Fruit fly (Drosophila melanogaster) whole organism, prepupa: Measurements from ENCODE around the gene Blos3.

Experiments
- CG10669 ChIP-seq: fragments of 200-800 bp; sonication (Bioruptor generic); optimal IDR thresholded peaks from 3 replicates; lab custom pipeline; 2018; ENCODE audit warnings: missing biosample characterization, mild to moderate bottlenecking, missing genetic modification characterization, moderate library complexity
- CG11294 ChIP-seq: fragments of 200-800 bp; sonication (Bioruptor generic); IDR thresholded peaks from 2 replicates; pipeline ENCODE4 v1.3.6; 2022; ENCODE audit warnings: missing biosample characterization, missing genetic modification characterization
- CG11902 ChIP-seq: fragments of 200-800 bp; sonication (Bioruptor generic); optimal IDR thresholded peaks from 3 replicates; lab custom pipeline; 2016; ENCODE audit warnings: missing biosample characterization, missing genetic modification characterization
- CG16779 ChIP-seq: fragments of 200-800 bp; sonication (Bioruptor generic); optimal IDR thresholded peaks from 3 replicates; lab custom pipeline; 2017; ENCODE audit warnings: missing biosample characterization, mild to moderate bottlenecking, missing genetic modification characterization
- CG3032 ChIP-seq: fragments of 200-800 bp; optimal IDR thresholded peaks from 2 replicates; lab custom pipeline; 2019; ENCODE audit warnings: missing biosample characterization, mild to moderate bottlenecking, missing genetic modification characterization, moderate library complexity
- CG32006 ChIP-seq: fragments of 200-800 bp; sonication (Bioruptor generic); optimal IDR thresholded peaks from 3 replicates; lab custom pipeline; 2017; ENCODE audit warnings: missing biosample characterization, mild to moderate bottlenecking, missing genetic modification characterization
- CG34406 ChIP-seq: fragments of 200-800 bp; sonication (Bioruptor generic); optimal IDR thresholded peaks from 3 replicates; lab custom pipeline; 2016; ENCODE audit warnings: missing biosample characterization, missing genetic modification characterization
- CG3919 ChIP-seq: fragments of 200-800 bp; sonication (Bioruptor generic); optimal IDR thresholded peaks from 3 replicates; lab custom pipeline; 2016; ENCODE audit warnings: missing biosample characterization, missing genetic modification characterization
- CG4318 ChIP-seq: fragments of 200-800 bp; sonication (Bioruptor generic); optimal IDR thresholded peaks from 3 replicates; lab custom pipeline; 2017; ENCODE audit warnings: missing biosample characterization, mild to moderate bottlenecking, missing genetic modification characterization
- CG6163 ChIP-seq: fragments of 200-800 bp; sonication (Bioruptor generic); IDR thresholded peaks from 3 replicates; pipeline ENCODE4 v1.3.6; 2022; ENCODE audit warnings: missing biosample characterization, missing genetic modification characterization
- CG6276 ChIP-seq: fragments of 200-800 bp; sonication (Bioruptor generic); optimal IDR thresholded peaks from 2 replicates; lab custom pipeline; 2017; ENCODE audit warnings: missing biosample characterization, mild to moderate bottlenecking, missing genetic modification characterization
- CG6808 ChIP-seq: fragments of 200-800 bp; sonication (Bioruptor generic); optimal IDR thresholded peaks from 3 replicates; lab custom pipeline; 2017; ENCODE audit warnings: missing biosample characterization, missing genetic modification characterization, mild to moderate bottlenecking, moderate library complexity, missing genetic modification reagents
- CG6854 ChIP-seq: fragments of 200-800 bp; sonication (Bioruptor generic); optimal IDR thresholded peaks from 2 replicates; lab custom pipeline; 2017; ENCODE audit warnings: missing biosample characterization, mild to moderate bottlenecking, missing genetic modification characterization
- CG7368 ChIP-seq: fragments of 200-800 bp; sonication (Bioruptor generic); optimal IDR thresholded peaks from 3 replicates; lab custom pipeline; 2016; ENCODE audit warnings: missing biosample characterization, missing genetic modification characterization
- CG8119 ChIP-seq: fragments of 200-800 bp; sonication (Bioruptor generic); IDR thresholded peaks from 3 replicates; pipeline ENCODE4 v1.3.6; 2022; ENCODE audit warnings: missing biosample characterization, missing genetic modification characterization
- CG8319 ChIP-seq: fragments of 200-800 bp; sonication (Bioruptor generic); optimal IDR thresholded peaks from 3 replicates; lab custom pipeline; 2016; ENCODE audit warnings: missing biosample characterization, missing genetic modification characterization
- CG8632 ChIP-seq: fragments of 200-800 bp; sonication (Bioruptor generic); optimal IDR thresholded peaks from 3 replicates; lab custom pipeline; 2016; ENCODE audit warnings: missing biosample characterization, missing genetic modification characterization
- CG9139 ChIP-seq: fragments of 200-800 bp; sonication (Bioruptor generic); optimal IDR thresholded peaks from 3 replicates; lab custom pipeline; 2017; ENCODE audit warnings: missing biosample characterization, mild to moderate bottlenecking, missing genetic modification characterization
- Eip93F ChIP-seq: fragments of 200-800 bp; sonication (Bioruptor generic); optimal IDR thresholded peaks from 2 replicates; lab custom pipeline; 2016; ENCODE audit warnings: missing biosample characterization, mild to moderate bottlenecking, missing genetic modification characterization
- Ets96B ChIP-seq: fragments of 200-800 bp; optimal IDR thresholded peaks from 2 replicates; lab custom pipeline; 2019; ENCODE audit warnings: missing biosample characterization, mild to moderate bottlenecking, missing genetic modification characterization, moderate library complexity
- Gug ChIP-seq: fragments of 200-800 bp; sonication (Bioruptor generic); IDR thresholded peaks from 2 replicates; pipeline ENCODE4 v1.3.6; 2022; ENCODE audit warnings: missing biosample characterization, missing genetic modification characterization
- Hr39 ChIP-seq: fragments of 200-800 bp; sonication (Bioruptor generic); optimal IDR thresholded peaks from 2 replicates; lab custom pipeline; 2016; ENCODE audit warnings: missing biosample characterization, missing genetic modification characterization
- Hr4 ChIP-seq: fragments of 200-800 bp; sonication (Bioruptor generic); optimal IDR thresholded peaks from 3 replicates; lab custom pipeline; 2016; ENCODE audit warnings: missing biosample characterization, missing genetic modification characterization
- Met ChIP-seq: fragments of 200-800 bp; sonication (Bioruptor generic); optimal IDR thresholded peaks from 3 replicates; lab custom pipeline; 2016; ENCODE audit warnings: missing biosample characterization, missing genetic modification characterization
- Smox ChIP-seq: fragments of 200-800 bp; sonication (Bioruptor generic); optimal IDR thresholded peaks from 3 replicates; lab custom pipeline; 2016; ENCODE audit warnings: missing biosample characterization, missing genetic modification characterization
- Sox102F ChIP-seq: fragments of 200-800 bp; sonication (Bioruptor generic); optimal IDR thresholded peaks from 2 replicates; lab custom pipeline; 2016; ENCODE audit warnings: missing biosample characterization, mild to moderate bottlenecking, missing genetic modification characterization
- Sox14 ChIP-seq: fragments of 200-800 bp; sonication (Bioruptor generic); optimal IDR thresholded peaks from 3 replicates; lab custom pipeline; 2016; ENCODE audit warnings: missing biosample characterization, missing genetic modification characterization
- Sox15 ChIP-seq: fragments of 200-800 bp; sonication (Bioruptor generic); optimal IDR thresholded peaks from 3 replicates; lab custom pipeline; 2016; ENCODE audit warnings: missing biosample characterization, missing genetic modification characterization
- achi ChIP-seq: fragments of 200-800 bp; sonication (Bioruptor generic); optimal IDR thresholded peaks from 3 replicates; lab custom pipeline; 2016; ENCODE audit warnings: missing biosample characterization, missing genetic modification characterization
- dac ChIP-seq: fragments of 200-800 bp; sonication (Bioruptor generic); optimal IDR thresholded peaks from 2 replicates; lab custom pipeline; 2017; ENCODE audit warnings: missing biosample characterization, mild to moderate bottlenecking, missing genetic modification characterization
- dsx ChIP-seq: fragments of 200-800 bp; optimal IDR thresholded peaks from 3 replicates; lab custom pipeline; 2019; ENCODE audit warnings: missing biosample characterization, mild to moderate bottlenecking, missing genetic modification characterization, moderate library complexity; ENCODE audit not compliant: poor library complexity, severe bottlenecking
- eg ChIP-seq: fragments of 200-800 bp; sonication (Bioruptor generic); IDR thresholded peaks from 3 replicates; pipeline ENCODE4 v1.3.6; 2022; ENCODE audit warnings: missing biosample characterization, missing genetic modification characterization
- fkh ChIP-seq: fragments of 200-800 bp; sonication (Bioruptor generic); optimal IDR thresholded peaks from 3 replicates; lab custom pipeline; 2017; ENCODE audit warnings: missing biosample characterization, mild to moderate bottlenecking, missing genetic modification characterization, moderate library complexity
- salr ChIP-seq, 2 experiments: fragments of 200-800 bp; sonication (Bioruptor generic); optimal IDR thresholded peaks; 3 replicates each; lab custom pipeline; 2016 to 2018; ENCODE audit warnings: missing biosample characterization in 2 of 2, missing genetic modification characterization in 2 of 2, mild to moderate bottlenecking in 1 of 2
- spab ChIP-seq: fragments of 200-800 bp; sonication (Bioruptor generic); optimal IDR thresholded peaks from 2 replicates; lab custom pipeline; 2017; ENCODE audit warnings: missing biosample characterization, mild to moderate bottlenecking, missing genetic modification characterization, missing genetic modification reagents
- ss ChIP-seq, 2 experiments: fragments of 200-800 bp; sonication (Bioruptor generic); optimal IDR thresholded peaks; 2 replicates in 1 of 2; 3 replicates in 1 of 2; lab custom pipeline; 2017 to 2018; ENCODE audit warnings: mild to moderate bottlenecking in 2 of 2, missing biosample characterization in 2 of 2, missing genetic modification characterization in 2 of 2, moderate library complexity in 1 of 2
- svp ChIP-seq: fragments of 200-800 bp; sonication (Bioruptor generic); peaks from one replicate; lab custom pipeline; 2016; ENCODE audit warnings: missing biosample characterization, missing genetic modification characterization
- topi ChIP-seq: fragments of 200-800 bp; sonication (Bioruptor generic); optimal IDR thresholded peaks from 3 replicates; lab custom pipeline; 2016; ENCODE audit warnings: missing biosample characterization, missing genetic modification characterization
- vri ChIP-seq: fragments of 200-800 bp; sonication (Bioruptor generic); optimal IDR thresholded peaks from 3 replicates; lab custom pipeline; 2016; ENCODE audit warnings: missing biosample characterization, mild to moderate bottlenecking, missing genetic modification characterization

Gene Blos3

DNA sequence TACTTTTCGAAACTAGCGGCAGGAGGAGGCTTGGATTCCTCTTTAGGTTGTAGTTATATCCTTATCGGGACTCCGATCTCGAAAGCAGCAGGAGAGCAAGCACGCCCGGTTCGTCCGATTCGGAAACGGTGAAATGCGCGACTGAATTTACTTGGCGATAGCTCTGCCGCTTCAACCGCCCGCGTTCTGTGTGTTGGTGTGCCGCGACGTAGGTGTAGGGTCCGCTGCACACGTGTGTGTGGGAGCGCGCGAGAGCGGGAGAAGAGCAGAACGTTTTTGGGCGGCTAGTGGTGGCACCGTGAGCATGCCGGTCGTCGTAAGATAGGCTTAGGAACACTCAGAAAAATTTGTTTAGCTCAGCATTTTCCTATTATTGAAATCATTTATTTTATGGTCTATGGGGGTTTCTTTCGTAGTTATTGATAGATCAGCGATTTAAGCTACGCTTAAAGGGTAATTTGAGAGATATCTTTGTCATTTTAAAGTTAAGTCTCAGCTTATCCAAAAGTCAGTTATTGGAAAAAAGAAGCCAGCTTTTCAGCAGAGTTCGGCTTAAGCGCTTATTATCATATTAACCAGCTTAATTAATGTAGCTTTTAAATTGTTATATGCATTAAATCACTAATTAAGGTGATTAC is 29.5 kb upstream of the Blos3 start (continued):
- TF ChIP-seq CG11294 (GFP tag; lab: Robert Waterston, UW), result no peak
- no peak for TF ChIP-seq Gug (GFP tag; lab: Robert Waterston, UW)
- TF ChIP-seq CG6854, result peak; percentile 67
- peak; percentile 38 for TF ChIP-seq CG34406
- no peak for TF ChIP-seq CG8319 (GFP tag; lab: Kevin White, UChicago)
- TF ChIP-seq svp (GFP tag; lab: Kevin White, UChicago), result peak; percentile 63
- TF ChIP-seq CG32006 (GFP tag; lab: Kevin White, UChicago), result peak; percentile 69
- TF ChIP-seq Hr4 (GFP tag; lab: Kevin White, UChicago), result peak; percentile 52
- no peak for TF ChIP-seq CG7368 (GFP tag; lab: Kevin White, UChicago)
- TF ChIP-seq vri (GFP tag; lab: Kevin White, UChicago), result peak; percentile 26
- TF ChIP-seq Eip93F (GFP tag; lab: Kevin White, UChicago), result no peak
- TF ChIP-seq CG9139 (GFP tag; lab: Kevin White, UChicago), result peak; percentile 1
- peak; percentile 30 for TF ChIP-seq Ets96B (tag; lab: Kevin White, UChicago)
- no peak for TF ChIP-seq CG16779 (tag; lab: Kevin White, UChicago)
- TF ChIP-seq CG6163 (GFP tag; lab: Robert Waterston, UW), result no peak
- TF ChIP-seq CG6276 (GFP tag; lab: Kevin White, UChicago), result peak; percentile 11
- TF ChIP-seq Sox102F (GFP tag; lab: Kevin White, UChicago), result peak; percentile 37
- TF ChIP-seq CG11902, result no peak
- TF ChIP-seq dac (GFP tag; lab: Kevin White, UChicago), result no peak
- peak; percentile 35 for TF ChIP-seq CG6808 (GFP tag; lab: Kevin White, UChicago)
- peak; percentile 63 for TF ChIP-seq Met
- TF ChIP-seq CG3919, result peak; percentile 36
- TF ChIP-seq CG8119 (GFP tag; lab: Robert Waterston, UW), result no peak
- peak; percentile 1 for TF ChIP-seq CG10669 (GFP tag; lab: Kevin White, UChicago)
- peak; percentile 57 for TF ChIP-seq fkh (GFP tag; lab: Kevin White, UChicago)
- peak; percentile 38 for TF ChIP-seq Sox15
- peak; percentile 51 for TF ChIP-seq Smox (GFP tag; lab: Kevin White, UChicago)
- peak; percentile 14 for TF ChIP-seq dsx (GFP tag; lab: Kevin White, UChicago)

DNA sequence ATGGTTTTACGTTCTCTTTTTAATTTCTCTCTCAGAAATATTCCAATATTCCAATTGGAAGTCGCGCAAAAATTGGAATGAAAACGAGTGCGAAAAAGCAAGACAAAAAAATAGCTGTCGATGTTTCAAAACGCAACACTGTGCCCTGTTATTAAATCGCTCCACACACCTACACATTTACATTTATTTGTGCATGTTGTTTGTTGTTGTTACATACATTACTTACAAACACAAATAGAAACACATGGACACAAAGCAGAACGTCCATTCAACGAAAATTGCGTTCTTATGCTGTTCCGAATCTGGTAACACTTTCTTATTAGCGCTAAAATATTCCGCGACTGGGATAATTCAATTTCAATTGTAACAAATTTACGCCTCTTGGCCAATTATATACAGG is 28.8 kb upstream of the Blos3 start:
- TF ChIP-seq spab, result no peak
- TF ChIP-seq Sox14 (GFP tag; lab: Kevin White, UChicago), result no peak
- no peak for TF ChIP-seq fkh (GFP tag; lab: Kevin White, UChicago)
- no peak for TF ChIP-seq CG6163 (GFP tag; lab: Robert Waterston, UW)
- no peak for TF ChIP-seq Smox (GFP tag; lab: Kevin White, UChicago)
- no peak for TF ChIP-seq CG6276 (GFP tag; lab: Kevin White, UChicago)
- TF ChIP-seq Eip93F (GFP tag; lab: Kevin White, UChicago), result no peak
- no peak for TF ChIP-seq topi
- no peak for TF ChIP-seq svp (GFP tag; lab: Kevin White, UChicago)
- no peak for TF ChIP-seq Sox15
- TF ChIP-seq CG6808 (GFP tag; lab: Kevin White, UChicago), result no peak
- no peak for TF ChIP-seq CG16779 (tag; lab: Kevin White, UChicago)
- TF ChIP-seq salr (GFP tag; optimal IDR thresholded peaks at IDR 0.05; lab: Kevin White, UChicago), result no peak
- TF ChIP-seq Sox102F (GFP tag; lab: Kevin White, UChicago), result no peak
- no peak for TF ChIP-seq CG3032 (tag; lab: Kevin White, UChicago)

DNA sequence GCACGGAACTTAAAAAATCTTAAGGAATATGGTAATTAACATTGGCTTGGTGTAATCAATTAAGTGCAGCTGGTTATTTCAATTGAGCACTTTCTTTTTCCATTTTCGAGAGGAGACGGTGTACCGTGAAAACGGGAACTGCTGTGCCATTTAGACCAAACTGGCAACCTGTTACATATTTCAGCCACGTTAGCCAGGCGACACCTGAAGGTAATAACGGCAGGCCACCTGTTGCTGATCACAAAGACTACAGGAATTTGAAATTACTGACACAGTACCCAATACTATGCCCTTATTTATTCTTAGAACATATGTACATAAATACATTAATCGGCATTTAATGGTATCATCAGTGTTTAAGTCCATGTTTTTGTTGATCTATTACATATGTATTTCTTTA is 27.8 kb upstream of the Blos3 start:
- TF ChIP-seq dsx (GFP tag; lab: Kevin White, UChicago) (no peak), CG11902 (no peak), CG8632 (GFP tag; lab: Kevin White, UChicago) (no peak), CG4318 (GFP tag; lab: Kevin White, UChicago) (no peak), eg (GFP tag; lab: Robert Waterston, UW) (no peak), salr (GFP tag; optimal IDR thresholded peaks at IDR 0.05; lab: Kevin White, UChicago) (no peak), Hr39 (GFP tag; lab: Kevin White, UChicago) (no peak), dac (GFP tag; lab: Kevin White, UChicago) (no peak), Sox15 (no peak), Hr4 (GFP tag; lab: Kevin White, UChicago) (no peak), CG3919 (no peak), Met (no peak), topi (no peak), ss (GFP tag; optimal IDR thresholded peaks at IDR 0.05; lab: Kevin White, UChicago) (no peak), achi (no peak)
- TF ChIP-seq, all 60 proteins: peak for 0
